Fruit fly (Drosophila melanogaster) whole organism, pupa: ENCODE data around the gene CG8329.

Experiments used
- CG10348 ChIP-seq: fragments of 200-800 bp; sonication (Bioruptor generic); IDR thresholded peaks from 2 replicates; pipeline ENCODE4 v1.3.6; 2022; ENCODE audit warnings: missing biosample characterization, missing genetic modification characterization
- CG12605 ChIP-seq: fragments of 200-800 bp; sonication (Bioruptor generic); IDR thresholded peaks from 2 replicates; pipeline ENCODE4 v1.3.6; 2022; ENCODE audit warnings: missing biosample characterization, missing genetic modification characterization
- CG13204 ChIP-seq: fragments of 200-800 bp; sonication (Bioruptor generic); optimal IDR thresholded peaks from 2 replicates; lab custom pipeline; 2018; ENCODE audit warnings: missing biosample characterization, mild to moderate bottlenecking, missing genetic modification characterization, moderate library complexity
- CG14655 ChIP-seq: fragments of 200-800 bp; sonication (Bioruptor generic); optimal IDR thresholded peaks from 3 replicates; lab custom pipeline; 2017; ENCODE audit warnings: mild to moderate bottlenecking, missing biosample characterization, missing genetic modification reagents, missing genetic modification characterization
- CG15710 ChIP-seq: fragments of 200-800 bp; sonication (Bioruptor generic); optimal IDR thresholded peaks from 2 replicates; lab custom pipeline; 2018; ENCODE audit warnings: missing biosample characterization, mild to moderate bottlenecking, missing genetic modification characterization, moderate library complexity
- CG17806 ChIP-seq: fragments of 200-800 bp; sonication (Bioruptor generic); optimal IDR thresholded peaks from 2 replicates; lab custom pipeline; 2018; ENCODE audit warnings: missing biosample characterization, mild to moderate bottlenecking, missing genetic modification characterization, moderate library complexity
- CG32121 ChIP-seq: fragments of 200-800 bp; sonication (Bioruptor generic); IDR thresholded peaks from 2 replicates; pipeline ENCODE4 v1.3.6; 2022; ENCODE audit warnings: missing biosample characterization, missing genetic modification characterization
- CG34367 ChIP-seq: fragments of 200-800 bp; sonication (Bioruptor generic); optimal IDR thresholded peaks from 2 replicates; lab custom pipeline; 2018; ENCODE audit warnings: missing biosample characterization, mild to moderate bottlenecking, missing genetic modification characterization
- CG4496 ChIP-seq: fragments of 200-800 bp; sonication (Bioruptor generic); IDR thresholded peaks from 3 replicates; pipeline ENCODE4 v1.3.6; 2022; ENCODE audit warnings: missing biosample characterization, missing genetic modification characterization
- CG8159 ChIP-seq: fragments of 200-800 bp; sonication (Bioruptor generic); optimal IDR thresholded peaks from 3 replicates; lab custom pipeline; 2018; ENCODE audit warnings: missing biosample characterization, mild to moderate bottlenecking, missing genetic modification characterization, moderate library complexity
- CG8301 ChIP-seq: fragments of 200-800 bp; sonication (Bioruptor generic); optimal IDR thresholded peaks from 2 replicates; lab custom pipeline; 2018; ENCODE audit warnings: missing biosample characterization, mild to moderate bottlenecking, missing genetic modification characterization
- CG9948 ChIP-seq: fragments of 200-800 bp; sonication (Bioruptor generic); optimal IDR thresholded peaks from 2 replicates; lab custom pipeline; 2018; ENCODE audit warnings: missing biosample characterization, mild to moderate bottlenecking, missing genetic modification characterization, moderate library complexity
- D1 ChIP-seq: fragments of 200-800 bp; sonication (Bioruptor generic); optimal IDR thresholded peaks from 2 replicates; lab custom pipeline; 2018; ENCODE audit warnings: missing biosample characterization, mild to moderate bottlenecking, missing genetic modification characterization, moderate library complexity
- EcR ChIP-seq: fragments of 200-800 bp; sonication (Bioruptor generic); optimal IDR thresholded peaks from 3 replicates; lab custom pipeline; 2019; ENCODE audit warnings: missing biosample characterization, missing genetic modification characterization, mild to moderate bottlenecking, moderate library complexity, missing genetic modification reagents
- Ets98B ChIP-seq: fragments of 200-800 bp; sonication (Bioruptor generic); IDR thresholded peaks from 2 replicates; pipeline ENCODE4 v1.3.6; 2022; ENCODE audit warnings: missing biosample characterization, missing genetic modification characterization
- Pif1A ChIP-seq: fragments of 200-800 bp; sonication (Bioruptor generic); optimal IDR thresholded peaks from 3 replicates; lab custom pipeline; 2016; ENCODE audit warnings: missing biosample characterization, missing genetic modification characterization
- Pif1B ChIP-seq: fragments of 200-800 bp; sonication (Bioruptor generic); optimal IDR thresholded peaks from 3 replicates; lab custom pipeline; 2016; ENCODE audit warnings: missing biosample characterization, missing genetic modification characterization
- Snoo ChIP-seq: fragments of 200-800 bp; sonication (Bioruptor generic); optimal IDR thresholded peaks from 3 replicates; lab custom pipeline; 2017; ENCODE audit warnings: missing biosample characterization, mild to moderate bottlenecking, missing genetic modification characterization, inconsistent platforms
- fd96Ca ChIP-seq: fragments of 200-800 bp; sonication (Bioruptor generic); IDR thresholded peaks from 3 replicates; pipeline ENCODE4 v1.3.6; 2022; ENCODE audit warnings: missing biosample characterization, missing genetic modification characterization
- gl ChIP-seq: fragments of 200-800 bp; sonication (Bioruptor generic); optimal IDR thresholded peaks from 2 replicates; lab custom pipeline; 2018; ENCODE audit warnings: missing biosample characterization, mild to moderate bottlenecking, missing genetic modification characterization
- rn ChIP-seq: fragments of 200-800 bp; sonication (Bioruptor generic); IDR thresholded peaks from 2 replicates; pipeline ENCODE4 v1.3.6; 2022; ENCODE audit warnings: missing biosample characterization, missing genetic modification characterization

CG8329 gene

dm6 chr3L:9615443-9616141, 22.3 kb upstream of the CG8329 start:
- TF ChIP-seq CG15710 (no peak), CG8301 (tag; lab: Kevin White, UChicago) (no peak), CG17806 (tag; lab: Kevin White, UChicago) (no peak), CG13204 (GFP tag; lab: Kevin White, UChicago) (no peak), D1 (tag; lab: Kevin White, UChicago) (no peak), EcR (peak; percentile 67)

dm6 chr3L:9624014-9624413, 13.9 kb upstream of the CG8329 start, which contains the start of gene CG3335:
Gene CG3335 (plus strand): TSS chr3L:9624237.
- TF ChIP-seq CG4496 (GFP tag; lab: Robert Waterston, UW): no peak
- TF ChIP-seq CG12605 (GFP tag; lab: Robert Waterston, UW): no peak
- TF ChIP-seq CG13204 (GFP tag; lab: Kevin White, UChicago): no peak
- TF ChIP-seq Pif1A: no peak
- TF ChIP-seq CG8159 (tag; lab: Kevin White, UChicago): no peak
- TF ChIP-seq gl (tag; lab: Kevin White, UChicago): no peak
- TF ChIP-seq CG32121 (GFP tag; lab: Robert Waterston, UW): no peak
- no peak for TF ChIP-seq EcR
- no peak for TF ChIP-seq CG10348 (GFP tag; lab: Robert Waterston, UW)
- TF ChIP-seq fd96Ca (GFP tag; lab: Robert Waterston, UW): no peak
- no peak for TF ChIP-seq CG14655 (GFP tag; lab: Kevin White, UChicago)
- no peak for TF ChIP-seq CG8301 (tag; lab: Kevin White, UChicago)
- no peak for TF ChIP-seq CG9948 (tag; lab: Kevin White, UChicago)
- no peak for TF ChIP-seq Ets98B

- TF ChIP-seq D1 (tag; lab: Kevin White, UChicago) (no peak), CG14655 (GFP tag; lab: Kevin White, UChicago) (no peak), EcR (no peak), CG8301 (tag; lab: Kevin White, UChicago) (no peak), CG10348 (GFP tag; lab: Robert Waterston, UW) (no peak), Pif1A (no peak), CG8159 (tag; lab: Kevin White, UChicago) (no peak), fd96Ca (GFP tag; lab: Robert Waterston, UW) (no peak), CG4496 (GFP tag; lab: Robert Waterston, UW) (no peak), Pif1B (GFP tag; lab: Kevin White, UChicago) (no peak), CG17806 (tag; lab: Kevin White, UChicago) (no peak), rn (GFP tag; lab: Robert Waterston, UW) (no peak)
- TF ChIP-seq, all 21 proteins: peak for 0
These were observed 9.5 kb upstream of the CG8329 start, which contains the start of gene Cyp40 for dm6 chr3L:9628376-9628775. Gene Cyp40 (plus strand): TSS chr3L:9628676.

DNA sequence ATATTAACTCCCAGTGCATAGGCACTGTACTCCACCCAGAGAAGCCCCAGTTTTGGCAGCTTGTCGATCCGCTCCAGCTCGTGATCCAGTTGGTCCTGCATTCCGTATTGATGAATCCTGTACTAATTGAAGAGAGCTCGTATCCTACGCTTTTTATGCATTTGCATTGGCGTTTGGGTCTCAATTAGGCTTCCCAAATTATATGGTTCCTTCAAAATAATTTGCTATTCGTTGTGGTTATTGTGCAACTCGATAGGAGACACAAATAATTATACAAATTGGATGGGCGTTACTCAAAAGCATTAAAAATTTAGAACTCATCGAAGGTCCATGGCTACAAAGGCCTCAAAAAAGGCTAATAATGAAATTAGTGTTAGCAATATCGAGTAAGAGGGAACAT, 8.8 kb upstream of the CG8329 start, which contains the start of gene Or67b:
Gene Or67b (minus strand): TSS at position 101 of the 400 bp plus-strand sequence.
- TF ChIP-seq Pif1B (GFP tag; lab: Kevin White, UChicago): no peak
- TF ChIP-seq CG12605 (GFP tag; lab: Robert Waterston, UW): no peak
- no peak for TF ChIP-seq CG13204 (GFP tag; lab: Kevin White, UChicago)
- TF ChIP-seq CG4496 (GFP tag; lab: Robert Waterston, UW): no peak
- TF ChIP-seq EcR: no peak

DNA sequence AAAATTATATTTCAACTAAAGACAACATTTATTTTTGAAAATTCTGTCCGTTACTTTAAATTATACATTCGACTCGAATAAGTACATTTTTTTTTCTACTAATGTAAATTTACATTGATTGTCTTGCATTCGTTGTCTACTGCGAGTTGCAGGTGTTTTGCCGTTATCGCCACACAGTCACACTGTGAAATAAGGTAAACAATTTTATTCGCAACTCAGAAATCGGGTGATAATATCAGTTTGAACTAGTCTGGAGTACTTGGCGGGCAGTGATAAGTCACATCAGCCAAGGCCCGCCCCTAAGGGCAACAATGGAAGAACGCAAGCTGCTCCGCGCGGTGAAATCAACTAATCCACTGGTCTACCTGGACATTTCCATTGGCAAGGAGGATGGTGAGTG, 8.0 kb upstream of the CG8329 start:
- TF ChIP-seq CG10348 (GFP tag; lab: Robert Waterston, UW): no peak
- TF ChIP-seq rn (GFP tag; lab: Robert Waterston, UW): no peak
- no peak for TF ChIP-seq Snoo (tag; lab: Kevin White, UChicago)
- TF ChIP-seq CG17806 (tag; lab: Kevin White, UChicago): no peak
- TF ChIP-seq CG13204 (GFP tag; lab: Kevin White, UChicago): no peak
- TF ChIP-seq fd96Ca (GFP tag; lab: Robert Waterston, UW): no peak
- TF ChIP-seq D1 (tag; lab: Kevin White, UChicago): no peak
- no peak for TF ChIP-seq EcR
- no peak for TF ChIP-seq CG4496 (GFP tag; lab: Robert Waterston, UW)
- TF ChIP-seq Pif1A: no peak
- no peak for TF ChIP-seq CG8159 (tag; lab: Kevin White, UChicago)
- TF ChIP-seq CG9948 (tag; lab: Kevin White, UChicago): no peak
- TF ChIP-seq CG34367 (tag; lab: Kevin White, UChicago): no peak
- TF ChIP-seq CG14655 (GFP tag; lab: Kevin White, UChicago): no peak
- no peak for TF ChIP-seq CG8301 (tag; lab: Kevin White, UChicago)
- no peak for TF ChIP-seq CG32121 (GFP tag; lab: Robert Waterston, UW)
- TF ChIP-seq gl (tag; lab: Kevin White, UChicago): no peak
- no peak for TF ChIP-seq CG12605 (GFP tag; lab: Robert Waterston, UW)
- no peak for TF ChIP-seq Pif1B (GFP tag; lab: Kevin White, UChicago)

DNA sequence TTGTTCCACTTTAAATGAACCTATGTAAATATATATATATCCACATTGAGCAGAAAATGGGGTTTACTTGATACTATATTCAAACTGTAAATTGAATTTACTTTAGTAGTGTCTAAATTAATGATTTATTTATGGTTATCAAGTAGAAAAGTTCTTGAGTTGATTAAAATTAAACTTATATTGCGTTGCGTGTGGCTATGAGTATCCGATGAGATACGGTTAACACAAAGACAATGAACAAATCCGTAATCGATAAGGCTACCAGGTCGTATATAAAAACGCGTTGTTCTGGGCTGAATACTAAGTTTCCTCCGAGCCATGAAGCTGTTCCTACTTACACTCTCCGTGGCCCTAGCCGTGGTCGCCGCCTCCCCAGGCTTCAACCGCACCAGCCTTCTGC, 1.1 kb downstream of the CG8329 start, which contains the start of gene CG18179:
Gene CG18179 (plus strand): TSS at position 301 of the 400 bp plus-strand sequence.
- no peak for TF ChIP-seq EcR
- no peak for TF ChIP-seq CG12605 (GFP tag; lab: Robert Waterston, UW)
- no peak for TF ChIP-seq D1 (tag; lab: Kevin White, UChicago)
- TF ChIP-seq Pif1A: no peak
- TF ChIP-seq rn (GFP tag; lab: Robert Waterston, UW): no peak
- no peak for TF ChIP-seq CG8301 (tag; lab: Kevin White, UChicago)
- no peak for TF ChIP-seq CG4496 (GFP tag; lab: Robert Waterston, UW)
- no peak for TF ChIP-seq CG13204 (GFP tag; lab: Kevin White, UChicago)
- no peak for TF ChIP-seq CG15710
- no peak for TF ChIP-seq fd96Ca (GFP tag; lab: Robert Waterston, UW)
- no peak for TF ChIP-seq CG14655 (GFP tag; lab: Kevin White, UChicago)
- no peak for TF ChIP-seq Ets98B
- no peak for TF ChIP-seq CG9948 (tag; lab: Kevin White, UChicago)
- TF ChIP-seq CG17806 (tag; lab: Kevin White, UChicago): no peak
- TF ChIP-seq CG34367 (tag; lab: Kevin White, UChicago): no peak
